Worm (Caenorhabditis elegans) whole organism, young adult: ENCODE results near the gene dnj-24.

ENCODE experiments used
- B0019.2 ChIP-seq: fragments of 200-800 bp; sonication (Bioruptor generic); conservative IDR thresholded peaks from 2 replicates; pipeline ENCODE4 v1.3.6; 2022; ENCODE audit warnings: missing genetic modification reagents, missing genetic modification characterization, missing compliant biosample characterization
- B0035.1 ChIP-seq: sonication (generic microtip); optimal IDR thresholded peaks from 2 replicates; lab custom pipeline; 2016; ENCODE audit warnings: missing genetic modification characterization, mild to moderate bottlenecking, missing compliant biosample characterization, missing genotype, missing genetic modification reagents
- B0336.3 ChIP-seq: fragments of 200-800 bp; sonication (Bioruptor generic); IDR thresholded peaks from 2 replicates; pipeline ENCODE4 v1.3.6; 2022; ENCODE audit warnings: missing genetic modification characterization, missing compliant biosample characterization
- C06A6.2 ChIP-seq: fragments of 200-800 bp; sonication (Bioruptor generic); conservative IDR thresholded peaks from 2 replicates; pipeline ENCODE4 v1.3.6; 2022; ENCODE audit warnings: missing genetic modification characterization, missing compliant biosample characterization
- C17E4.6 ChIP-seq: fragments of 200-800 bp; sonication (Bioruptor generic); IDR thresholded peaks from 2 replicates; pipeline ENCODE4 v1.3.6; 2022; ENCODE audit warnings: missing genetic modification reagents, missing genetic modification characterization, missing compliant biosample characterization
- D2030.7 ChIP-seq: fragments of 200-800 bp; sonication (Bioruptor generic); IDR thresholded peaks from 2 replicates; pipeline ENCODE4 v1.3.6; 2022; ENCODE audit warnings: missing genetic modification reagents, missing genetic modification characterization, missing compliant biosample characterization
- F39B2.1 ChIP-seq: fragments of 200-800 bp; sonication (Bioruptor generic); IDR thresholded peaks from 2 replicates; pipeline ENCODE4 v1.3.6; 2022; ENCODE audit warnings: missing genetic modification reagents, missing genetic modification characterization, missing compliant biosample characterization
- F49E8.2 ChIP-seq: sonication (generic microtip); optimal IDR thresholded peaks from 3 replicates; lab custom pipeline; 2017; ENCODE audit warnings: missing genetic modification characterization, mild to moderate bottlenecking, missing compliant biosample characterization, antibody characterized with exemption, moderate library complexity; ENCODE audit not compliant: insufficient read depth
- Y53G8AR.9 ChIP-seq: fragments of 200-800 bp; sonication (Bioruptor generic); conservative IDR thresholded peaks from 2 replicates; pipeline ENCODE4 v1.3.6; 2022; ENCODE audit warnings: missing genetic modification reagents, missing genetic modification characterization, missing compliant biosample characterization
- Y67H2A.10 ChIP-seq: fragments of 200-800 bp; sonication (Bioruptor generic); conservative IDR thresholded peaks from 2 replicates; pipeline ENCODE4 v1.3.6; 2022; ENCODE audit warnings: missing genetic modification reagents, missing genetic modification characterization, missing compliant biosample characterization
- Y79H2A.3 ChIP-seq: fragments of 200-800 bp; sonication (Bioruptor generic); conservative IDR thresholded peaks from 2 replicates; pipeline ENCODE4 v1.3.6; 2022; ENCODE audit warnings: missing genetic modification reagents, missing genetic modification characterization, missing compliant biosample characterization
- ZK185.1 ChIP-seq: sonication (generic microtip); optimal IDR thresholded peaks from 2 replicates; lab custom pipeline; 2016; ENCODE audit warnings: mild to moderate bottlenecking, missing genetic modification characterization, missing compliant biosample characterization; ENCODE audit not compliant: poor library complexity, severe bottlenecking
- ama-1 ChIP-seq, 3 experiments: fragments of 150-350 bp in 1 of 3; sonication (generic microtip) in 2 of 3; optimal IDR thresholded peaks; 2 replicates each; lab custom pipeline; 2014 to 2018; ENCODE audit warnings: missing biosample characterization in 2 of 3, missing genetic modification characterization in 2 of 3, missing genetic modification reagents in 2 of 3
- atf-7 ChIP-seq: sonication (generic microtip); optimal IDR thresholded peaks from 2 replicates; lab custom pipeline; 2017; ENCODE audit warnings: mild to moderate bottlenecking, missing genetic modification characterization, missing compliant biosample characterization
- athp-1 ChIP-seq: sonication (generic microtip); optimal IDR thresholded peaks from 2 replicates; lab custom pipeline; 2017; ENCODE audit warnings: mild to moderate bottlenecking, missing genetic modification characterization, missing compliant biosample characterization
- cebp-1 ChIP-seq, 2 experiments: fragments of 200-800 bp in 1 of 2; sonication (Bioruptor generic) in 1 of 2; sonication (generic microtip) in 1 of 2; IDR thresholded peaks in 1 of 2; optimal IDR thresholded peaks in 1 of 2; 2 replicates each; pipeline versions ENCODE4 v1.3.6 to Lab custom; 2017 to 2022; ENCODE audit warnings: missing compliant biosample characterization in 2 of 2, missing genetic modification characterization in 2 of 2, mild to moderate bottlenecking in 1 of 2, missing genetic modification reagents in 1 of 2, moderate library complexity in 1 of 2
- ceh-79 ChIP-seq: sonication (generic microtip); optimal IDR thresholded peaks from 2 replicates; lab custom pipeline; 2017; ENCODE audit warnings: mild to moderate bottlenecking, missing genetic modification characterization, missing compliant biosample characterization
- dox-1 ChIP-seq: fragments of 200-800 bp; sonication (Bioruptor generic); IDR thresholded peaks from 2 replicates; pipeline ENCODE4 v1.3.6; 2022; ENCODE audit warnings: missing genetic modification reagents, missing genetic modification characterization, missing compliant biosample characterization
- dpl-1 ChIP-seq: fragments of 150-350 bp; optimal IDR thresholded peaks from 2 replicates; lab custom pipeline; 2014; ENCODE audit warnings: missing biosample characterization, missing genetic modification reagents, missing genetic modification characterization
- efl-1 ChIP-seq: fragments of 150-350 bp; optimal IDR thresholded peaks from 2 replicates; lab custom pipeline; 2014; ENCODE audit warnings: missing biosample characterization, missing genetic modification reagents, missing genetic modification characterization
- egl-18 ChIP-seq: fragments of 200-800 bp; sonication (Bioruptor generic); IDR thresholded peaks from 2 replicates; pipeline ENCODE4 v1.3.6; 2022; ENCODE audit warnings: missing genetic modification reagents, missing genetic modification characterization, missing compliant biosample characterization
- hmg-1.2 ChIP-seq: fragments of 200-800 bp; sonication (Bioruptor generic); IDR thresholded peaks from 2 replicates; pipeline ENCODE4 v1.3.6; 2022; ENCODE audit warnings: missing genetic modification reagents, missing genetic modification characterization, missing compliant biosample characterization
- lin-35 ChIP-seq, 3 experiments: fragments of 150-350 bp in 2 of 3; sonication (generic microtip) in 1 of 3; optimal IDR thresholded peaks; 2 replicates each; lab custom pipeline; 2014 to 2018; ENCODE audit warnings: missing biosample characterization in 3 of 3, missing genetic modification characterization in 3 of 3, missing genetic modification reagents in 3 of 3
- lin-40 ChIP-seq: sonication (generic microtip); optimal IDR thresholded peaks from 2 replicates; lab custom pipeline; 2016; ENCODE audit warnings: missing genetic modification characterization, mild to moderate bottlenecking, missing compliant biosample characterization, missing genotype, missing genetic modification reagents
- lsl-1 ChIP-seq: fragments of 200-800 bp; sonication (Bioruptor generic); optimal IDR thresholded peaks from 2 replicates; lab custom pipeline; 2018; ENCODE audit warnings: mild to moderate bottlenecking, missing genetic modification characterization, moderate library complexity, missing compliant biosample characterization
- madf-3 ChIP-seq: fragments of 200-800 bp; sonication (Bioruptor generic); IDR thresholded peaks from 2 replicates; pipeline ENCODE4 v1.3.6; 2022; ENCODE audit warnings: missing genetic modification reagents, missing genetic modification characterization, missing compliant biosample characterization
- madf-6 ChIP-seq: fragments of 200-800 bp; sonication (Bioruptor generic); IDR thresholded peaks from 2 replicates; pipeline ENCODE4 v1.3.6; 2022; ENCODE audit warnings: missing genetic modification reagents, missing genetic modification characterization, missing compliant biosample characterization
- mcd-1 ChIP-seq: fragments of 200-800 bp; sonication (Bioruptor generic); IDR thresholded peaks from 2 replicates; pipeline ENCODE4 v1.3.6; 2022; ENCODE audit warnings: missing genetic modification reagents, missing genetic modification characterization, missing compliant biosample characterization
- mxl-1 ChIP-seq: sonication (generic microtip); optimal IDR thresholded peaks from 2 replicates; lab custom pipeline; 2016; ENCODE audit warnings: missing genetic modification characterization, missing compliant biosample characterization
- nfya-1 ChIP-seq: sonication (generic microtip); optimal IDR thresholded peaks from 2 replicates; lab custom pipeline; 2017; ENCODE audit warnings: antibody characterized with exemption, missing compliant biosample characterization, missing genetic modification characterization, borderline replicate concordance; ENCODE audit not compliant: insufficient read depth
- pbrm-1 ChIP-seq: fragments of 200-800 bp; sonication (Bioruptor generic); IDR thresholded peaks from 2 replicates; pipeline ENCODE4 v1.3.6; 2022; ENCODE audit warnings: missing genetic modification reagents, missing genetic modification characterization, missing compliant biosample characterization
- pha-4 ChIP-seq: fragments of 150-350 bp; sonication (generic microtip); optimal IDR thresholded peaks from 2 replicates; lab custom pipeline; 2014; ENCODE audit warnings: missing biosample characterization, missing genetic modification reagents, missing genetic modification characterization
- rcor-1 ChIP-seq: fragments of 200-800 bp; sonication (Bioruptor generic); IDR thresholded peaks from 2 replicates; pipeline ENCODE4 v1.3.6; 2022; ENCODE audit warnings: missing genetic modification reagents, missing genetic modification characterization, missing compliant biosample characterization
- rpc-1 ChIP-seq, 2 experiments: fragments of 150-350 bp in 1 of 2; sonication (generic microtip) in 1 of 2; optimal IDR thresholded peaks; 2 replicates each; lab custom pipeline; 2014 to 2018; ENCODE audit warnings: missing biosample characterization in 1 of 2, missing genetic modification characterization in 1 of 2, missing genetic modification reagents in 1 of 2, missing genotype in 1 of 2
- snpc-1.1 ChIP-seq: sonication (generic microtip); optimal IDR thresholded peaks from 2 replicates; lab custom pipeline; 2017; ENCODE audit warnings: missing genetic modification characterization, mild to moderate bottlenecking, missing compliant biosample characterization, antibody characterized with exemption, moderate library complexity, missing genotype, missing genetic modification reagents; ENCODE audit not compliant: insufficient read depth
- snpc-1.3 ChIP-seq: sonication (generic microtip); optimal IDR thresholded peaks from 2 replicates; lab custom pipeline; 2017; ENCODE audit warnings: missing genetic modification characterization, mild to moderate bottlenecking, missing compliant biosample characterization, antibody characterized with exemption, moderate library complexity, missing genotype, missing genetic modification reagents; ENCODE audit not compliant: insufficient read depth
- snpc-3.4 ChIP-seq: sonication (generic microtip); optimal IDR thresholded peaks from 2 replicates; lab custom pipeline; 2017; ENCODE audit warnings: missing genetic modification characterization, mild to moderate bottlenecking, missing compliant biosample characterization, antibody characterized with exemption, moderate library complexity, missing genotype, missing genetic modification reagents
- snpc-4 ChIP-seq, 5 experiments: fragments of 150-350 bp in 1 of 5; sonication (generic microtip) in 4 of 5; optimal IDR thresholded peaks; 2 replicates each; lab custom pipeline; 2014 to 2018; ENCODE audit warnings: missing genetic modification characterization in 5 of 5, missing biosample characterization in 3 of 5, antibody characterized with exemption in 2 of 5, mild to moderate bottlenecking in 2 of 5, missing compliant biosample characterization in 2 of 5, missing genotype in 2 of 5, moderate library complexity in 2 of 5, missing genetic modification reagents in 1 of 5
- tlf-1 ChIP-seq: fragments of 200-800 bp; sonication (Bioruptor generic); optimal IDR thresholded peaks from 2 replicates; lab custom pipeline; 2018; ENCODE audit warnings: mild to moderate bottlenecking, missing genetic modification characterization, missing compliant biosample characterization
- unc-130 ChIP-seq: sonication (generic microtip); optimal IDR thresholded peaks from 2 replicates; lab custom pipeline; 2016; ENCODE audit warnings: missing genetic modification reagents, missing genetic modification characterization, missing compliant biosample characterization
- unc-62 ChIP-seq: fragments of 150-350 bp; optimal IDR thresholded peaks from 2 replicates; lab custom pipeline; 2014; ENCODE audit warnings: missing biosample characterization, missing genetic modification reagents, missing genetic modification characterization
- zim-3 ChIP-seq: sonication (generic microtip); optimal IDR thresholded peaks from 2 replicates; lab custom pipeline; 2017; ENCODE audit warnings: mild to moderate bottlenecking, missing genetic modification characterization, moderate library complexity, missing compliant biosample characterization

The dnj-24 gene

ce11 chrIII:5449762-5450308, 26.0 kb upstream of the dnj-24 start, which contains the start of gene F48E8.8 (continued):
- TF ChIP-seq mcd-1 (GFP tag; lab: Robert Waterston, UW) (peak; percentile 80), ama-1 (optimal IDR thresholded peaks at IDR 0.05; lab: Kevin White, UChicago) (no peak), ama-1 (GFP tag; optimal IDR thresholded peaks at IDR 0.05; lab: Kevin White, UChicago) (no peak), dpl-1 (GFP tag; lab: Kevin White, UChicago) (no peak)

ce11 chrIII:5448177-5448576, 24.3 kb upstream of the dnj-24 start, which contains the start of gene skpt-1:
Gene skpt-1 (minus strand): TSS chrIII:5448395.
- TF ChIP-seq Y53G8AR.9 (GFP tag; lab: Robert Waterston, UW) (peak; percentile 87), tlf-1 (GFP tag; lab: Kevin White, UChicago) (peak; percentile 92), madf-3 (peak; percentile 93), atf-7 (tag; lab: Kevin White, UChicago) (no peak), athp-1 (tag; lab: Kevin White, UChicago) (peak; percentile 58), egl-18 (GFP tag; lab: Robert Waterston, UW) (no peak), C06A6.2 (GFP tag; lab: Robert Waterston, UW) (no peak), zim-3 (tag; lab: Kevin White, UChicago) (no peak), B0019.2 (GFP tag; lab: Robert Waterston, UW) (peak; percentile 94), C17E4.6 (GFP tag; lab: Robert Waterston, UW) (peak; percentile 77; the same call in 1 of the 2 replicates), Y79H2A.3 (GFP tag; lab: Robert Waterston, UW) (0 out of 2 replicates have a peak, but pooled peaks have one; percentile 51), cebp-1 (GFP tag; IDR thresholded peaks at IDR 0.05; lab: Robert Waterston, UW) (no peak), cebp-1 (tag; optimal IDR thresholded peaks at IDR 0.05; lab: Kevin White, UChicago) (peak; percentile 11), dpl-1 (GFP tag; lab: Kevin White, UChicago) (peak; percentile 97), lsl-1 (peak; percentile 86), ceh-79 (tag; lab: Kevin White, UChicago) (no peak), rpc-1 (optimal IDR thresholded peaks at IDR 0.05; lab: Kevin White, UChicago) (no peak), rpc-1 (tag; optimal IDR thresholded peaks at IDR 0.05; lab: Kevin White, UChicago) (no peak), madf-6 (peak; percentile 99), unc-130 (GFP tag; lab: Kevin White, UChicago) (peak; percentile 64), B0035.1 (no peak), snpc-1.1 (tag; lab: Kevin White, UChicago) (no peak), snpc-1.3 (tag; lab: Kevin White, UChicago) (peak; percentile 1), efl-1 (GFP tag; lab: Kevin White, UChicago) (peak; percentile 99), B0336.3 (GFP tag; lab: Robert Waterston, UW) (peak; percentile 88), lin-35 (GFP tag; optimal IDR thresholded peaks at IDR 0.05; lab: Kevin White, UChicago) (peak in 2 of 3 experiments; percentile 67 to 91), pbrm-1 (GFP tag; lab: Robert Waterston, UW) (peak; percentile 62; the same call in 1 of the 2 replicates), F49E8.2 (peak; percentile 85), hmg-1.2 (GFP tag; lab: Robert Waterston, UW) (peak; percentile 63), nfya-1 (tag; lab: Kevin White, UChicago) (no peak), snpc-3.4 (tag; lab: Kevin White, UChicago) (peak; percentile 87), mxl-1 (tag; lab: Kevin White, UChicago) (no peak), F39B2.1 (GFP tag; lab: Robert Waterston, UW) (no peak), pha-4 (no peak), unc-62 (GFP tag; lab: Kevin White, UChicago) (no peak), Y67H2A.10 (0 out of 2 replicates have a peak, but pooled peaks have one; percentile 26), snpc-4 (GFP tag; optimal IDR thresholded peaks at IDR 0.05; lab: Kevin White, UChicago) (peak; percentile 11), snpc-4 (tag; optimal IDR thresholded peaks at IDR 0.05; lab: Kevin White, UChicago) (peak in 2 of 4 experiments; percentile 40 to 62), mcd-1 (GFP tag; lab: Robert Waterston, UW) (peak; percentile 97), D2030.7 (peak; percentile 97), ZK185.1 (tag; lab: Kevin White, UChicago) (no peak), lin-40 (tag; lab: Kevin White, UChicago) (no peak), dox-1 (GFP tag; lab: Robert Waterston, UW) (peak; percentile 88), rcor-1 (peak; percentile 82)
